Worm (Caenorhabditis elegans) whole organism, L3 larva: Measurements from ENCODE around the gene Y17D7B.4.

Experiments
- aly-2 ChIP-seq: fragments of 150-350 bp; optimal IDR thresholded peaks from 2 replicates; lab custom pipeline; 2014; ENCODE audit warnings: missing biosample characterization, missing genetic modification characterization
- ama-1 ChIP-seq: fragments of 150-350 bp; optimal IDR thresholded peaks from 2 replicates; lab custom pipeline; 2018
- ceh-28 ChIP-seq: fragments of 150-350 bp; optimal IDR thresholded peaks from 2 replicates; lab custom pipeline; 2014; ENCODE audit warnings: missing biosample characterization, missing genetic modification reagents, missing genetic modification characterization
- elt-3 ChIP-seq, 3 experiments: fragments of 150-350 bp in 1 of 3; sonication (generic microtip) in 2 of 3; optimal IDR thresholded peaks; 2 replicates in 2 of 3; 4 replicates in 1 of 3; lab custom pipeline; 2014 to 2017; ENCODE audit warnings: missing biosample characterization in 3 of 3, missing genetic modification characterization in 3 of 3
- lin-39 ChIP-seq: fragments of 150-350 bp; optimal IDR thresholded peaks from 2 replicates; lab custom pipeline; 2018; ENCODE audit warnings: missing biosample characterization, missing genetic modification reagents, missing genetic modification characterization
- lsy-12 ChIP-seq: sonication (generic microtip); optimal IDR thresholded peaks from 2 replicates; lab custom pipeline; 2016; ENCODE audit warnings: mild to moderate bottlenecking, missing genetic modification characterization, missing compliant biosample characterization
- nhr-28 ChIP-seq: fragments of 150-350 bp; optimal IDR thresholded peaks from 2 replicates; lab custom pipeline; 2014; ENCODE audit warnings: missing biosample characterization, missing genetic modification characterization
- nhr-67 ChIP-seq: fragments of 150-350 bp; optimal IDR thresholded peaks from 2 replicates; lab custom pipeline; 2014; ENCODE audit warnings: missing biosample characterization, missing genetic modification characterization
- pqm-1 ChIP-seq: fragments of 150-350 bp; optimal IDR thresholded peaks from 2 replicates; lab custom pipeline; 2017; ENCODE audit warnings: missing biosample characterization, missing genetic modification characterization, inconsistent platforms

- no peak for TF ChIP-seq pqm-1
- no peak for TF ChIP-seq lsy-12 (tag; lab: Kevin White, UChicago)
- TF ChIP-seq ama-1 (lab: Kevin White, UChicago) = no peak
- TF ChIP-seq aly-2 = no peak
- no peak for TF ChIP-seq nhr-28 (tag; lab: Kevin White, UChicago)
- no peak for TF ChIP-seq ceh-28
- TF ChIP-seq nhr-67 = no peak
- TF ChIP-seq lin-39 (tag; lab: Kevin White, UChicago) = no peak
- no peak for TF ChIP-seq elt-3 (tag; optimal IDR thresholded peaks at IDR 0.05; lab: Kevin White, UChicago)
These were observed 24.3 kb upstream of the Y17D7B.4 start, which contains the start of gene nhr-170 for ce11 chrV:18800811-18801210.
